Fruit fly (Drosophila melanogaster) whole organism, embryonic: ENCODE data around the gene CG5214.

Experiments used
- Adf1 ChIP-seq: fragments of 200-800 bp; sonication (Bioruptor generic); IDR thresholded peaks from 2 replicates; pipeline ENCODE4 v1.3.6; 2022; ENCODE audit warnings: missing biosample characterization, missing genetic modification characterization
- Atf6 ChIP-seq: fragments of 200-800 bp; sonication (Bioruptor generic); IDR thresholded peaks from 2 replicates; pipeline ENCODE4 v1.3.6; 2022; ENCODE audit warnings: missing biosample characterization, missing genetic modification characterization
- Bdp1 ChIP-seq: fragments of 200-800 bp; sonication (Bioruptor generic); optimal IDR thresholded peaks from 3 replicates; lab custom pipeline; 2016; ENCODE audit warnings: missing biosample characterization, missing genetic modification characterization
- Bgb ChIP-seq: fragments of 200-800 bp; sonication (Bioruptor generic); IDR thresholded peaks from 2 replicates; pipeline ENCODE4 v1.3.6; 2022; ENCODE audit warnings: missing biosample characterization, missing genetic modification characterization; ENCODE audit not compliant: partially characterized antibody
- Bteb2 ChIP-seq: fragments of 200-800 bp; sonication (Bioruptor generic); optimal IDR thresholded peaks from 2 replicates; lab custom pipeline; 2016; ENCODE audit warnings: missing biosample characterization, missing genetic modification characterization
- C15 ChIP-seq: fragments of 200-800 bp; sonication (Bioruptor generic); IDR thresholded peaks from 3 replicates; pipeline ENCODE4 v1.3.6; 2022; ENCODE audit warnings: missing biosample characterization, missing genetic modification characterization
- CG10274 ChIP-seq: fragments of 200-800 bp; sonication (Bioruptor generic); optimal IDR thresholded peaks from 3 replicates; lab custom pipeline; 2017; ENCODE audit warnings: missing biosample characterization, mild to moderate bottlenecking, missing genetic modification characterization
- CG11398 ChIP-seq: fragments of 200-800 bp; sonication (Bioruptor generic); optimal IDR thresholded peaks from 2 replicates; lab custom pipeline; 2016; ENCODE audit warnings: missing biosample characterization, missing genetic modification characterization
- CG12219 ChIP-seq: fragments of 200-800 bp; sonication (Bioruptor generic); optimal IDR thresholded peaks from 3 replicates; lab custom pipeline; 2018; ENCODE audit warnings: missing biosample characterization, mild to moderate bottlenecking, missing genetic modification characterization
- CG14667 ChIP-seq: fragments of 200-800 bp; sonication (Bioruptor generic); IDR thresholded peaks from 2 replicates; pipeline ENCODE4 v1.3.6; 2022; ENCODE audit warnings: missing biosample characterization, missing genetic modification characterization
- CG14965 ChIP-seq: fragments of 200-800 bp; sonication (Bioruptor generic); optimal IDR thresholded peaks from 2 replicates; lab custom pipeline; 2016; ENCODE audit warnings: missing biosample characterization, missing genetic modification characterization, borderline replicate concordance
- CG18262 ChIP-seq: fragments of 200-800 bp; optimal IDR thresholded peaks from 3 replicates; lab custom pipeline; 2019; ENCODE audit warnings: missing biosample characterization, mild to moderate bottlenecking, missing genetic modification characterization, moderate library complexity
- CG18476 ChIP-seq: fragments of 200-800 bp; sonication (Bioruptor generic); optimal IDR thresholded peaks from 2 replicates; lab custom pipeline; 2016; ENCODE audit warnings: missing biosample characterization, mild to moderate bottlenecking, missing genetic modification characterization
- CG2129 ChIP-seq: fragments of 200-800 bp; sonication (Bioruptor generic); IDR thresholded peaks from 2 replicates; pipeline ENCODE4 v1.3.6; 2022; ENCODE audit warnings: missing biosample characterization, missing genetic modification characterization; ENCODE audit not compliant: partially characterized antibody
- CG30020 ChIP-seq: fragments of 200-800 bp; optimal IDR thresholded peaks from 2 replicates; lab custom pipeline; 2019; ENCODE audit warnings: missing biosample characterization, mild to moderate bottlenecking, missing genetic modification characterization, moderate library complexity
- CG3281 ChIP-seq: fragments of 200-800 bp; sonication (Bioruptor generic); optimal IDR thresholded peaks from 3 replicates; lab custom pipeline; 2017; ENCODE audit warnings: missing biosample characterization, mild to moderate bottlenecking, missing genetic modification characterization
- CG34376 ChIP-seq: fragments of 200-800 bp; sonication (Bioruptor generic); optimal IDR thresholded peaks from 2 replicates; lab custom pipeline; 2018; ENCODE audit warnings: missing biosample characterization, mild to moderate bottlenecking, missing genetic modification characterization
- CG6654 ChIP-seq: fragments of 200-800 bp; sonication (Bioruptor generic); optimal IDR thresholded peaks from 2 replicates; lab custom pipeline; 2017; ENCODE audit warnings: missing biosample characterization, mild to moderate bottlenecking, missing genetic modification characterization
- CG9609 ChIP-seq: fragments of 200-800 bp; sonication (Bioruptor generic); optimal IDR thresholded peaks from 3 replicates; lab custom pipeline; 2016; ENCODE audit warnings: missing biosample characterization, missing genetic modification characterization
- Dref ChIP-seq: fragments of 200-800 bp; sonication (Bioruptor generic); IDR thresholded peaks from 2 replicates; pipeline ENCODE4 v1.3.6; 2022; ENCODE audit warnings: missing biosample characterization, missing genetic modification characterization
- Ets65A ChIP-seq: fragments of 200-800 bp; sonication (Bioruptor generic); peaks from one replicate; lab custom pipeline; 2016; ENCODE audit warnings: missing biosample characterization, missing genetic modification characterization
- Gsc ChIP-seq: fragments of 200-800 bp; sonication (Bioruptor generic); IDR thresholded peaks from 2 replicates; pipeline ENCODE4 v1.3.6; 2022; ENCODE audit warnings: missing biosample characterization, missing genetic modification characterization
- Sox100B ChIP-seq: fragments of 200-800 bp; sonication (Bioruptor generic); optimal IDR thresholded peaks from 3 replicates; lab custom pipeline; 2018; ENCODE audit warnings: missing biosample characterization, mild to moderate bottlenecking, missing genetic modification characterization
- Sry-β ChIP-seq: fragments of 200-800 bp; sonication (Bioruptor generic); optimal IDR thresholded peaks from 2 replicates; lab custom pipeline; 2018; ENCODE audit warnings: missing biosample characterization, mild to moderate bottlenecking, missing genetic modification characterization, moderate library complexity
- Sry-δ ChIP-seq: fragments of 200-800 bp; sonication (Bioruptor generic); optimal IDR thresholded peaks from 2 replicates; lab custom pipeline; 2016; ENCODE audit warnings: missing biosample characterization, missing genetic modification characterization
- Trl ChIP-seq, 3 experiments: fragments of >200 bp in 2 of 3; fragments of 200-800 bp in 1 of 3; sonication (Bioruptor generic) in 1 of 3; optimal IDR thresholded peaks; 2 replicates in 1 of 3; 3 replicates in 2 of 3; lab custom pipeline; 2016 to 2017; ENCODE audit warnings: missing biosample characterization in 1 of 3, missing genetic modification characterization in 1 of 3
- Xbp1 ChIP-seq: fragments of 200-800 bp; sonication (Bioruptor generic); optimal IDR thresholded peaks from 3 replicates; lab custom pipeline; 2016; ENCODE audit warnings: missing biosample characterization, mild to moderate bottlenecking, missing genetic modification characterization
- ab ChIP-seq: fragments of 200-800 bp; sonication (Bioruptor generic); optimal IDR thresholded peaks from 2 replicates; lab custom pipeline; 2016; ENCODE audit warnings: missing biosample characterization, missing genetic modification characterization
- ara ChIP-seq: fragments of 200-800 bp; sonication (Bioruptor generic); IDR thresholded peaks from 2 replicates; pipeline ENCODE4 v1.3.6; 2022; ENCODE audit warnings: missing biosample characterization, missing genetic modification characterization
- ato ChIP-seq: fragments of 200-800 bp; sonication (Bioruptor generic); IDR thresholded peaks from 2 replicates; pipeline ENCODE4 v1.3.6; 2022; ENCODE audit warnings: missing biosample characterization, missing genetic modification characterization; ENCODE audit not compliant: partially characterized antibody
- bcd ChIP-seq: fragments of 200-800 bp; sonication (Bioruptor generic); optimal IDR thresholded peaks from 2 replicates; lab custom pipeline; 2017; ENCODE audit warnings: missing biosample characterization, mild to moderate bottlenecking, missing genetic modification characterization
- bowl ChIP-seq: fragments of 200-800 bp; sonication (Bioruptor generic); IDR thresholded peaks from 2 replicates; pipeline ENCODE4 v1.3.6; 2022; ENCODE audit warnings: missing biosample characterization, missing genetic modification characterization
- da ChIP-seq: fragments of 200-800 bp; sonication (Bioruptor generic); optimal IDR thresholded peaks from 2 replicates; lab custom pipeline; 2016; ENCODE audit warnings: missing biosample characterization, missing genetic modification characterization
- dysf ChIP-seq: fragments of 200-800 bp; sonication (Bioruptor generic); IDR thresholded peaks from 3 replicates; pipeline ENCODE4 v1.3.6; 2022; ENCODE audit warnings: missing biosample characterization, missing genetic modification characterization
- fd64A ChIP-seq: fragments of 200-800 bp; sonication (Bioruptor generic); optimal IDR thresholded peaks from 3 replicates; lab custom pipeline; 2018; ENCODE audit warnings: missing biosample characterization, mild to moderate bottlenecking, missing genetic modification characterization
- fru ChIP-seq: fragments of >200 bp; optimal IDR thresholded peaks from 2 replicates; lab custom pipeline; 2017
- ftz-f1 ChIP-seq: fragments of 200-800 bp; sonication (Bioruptor generic); optimal IDR thresholded peaks from 2 replicates; lab custom pipeline; 2016; ENCODE audit warnings: missing biosample characterization, missing genetic modification characterization
- hkb ChIP-seq, 2 experiments: fragments of 200-800 bp in 1 of 2; fragments of >200 bp in 1 of 2; sonication (Bioruptor generic) in 1 of 2; IDR thresholded peaks in 1 of 2; optimal IDR thresholded peaks in 1 of 2; 2 replicates each; pipeline versions ENCODE4 v1.3.6 to Lab custom; 2017 to 2022; ENCODE audit warnings: missing biosample characterization in 1 of 2, missing genetic modification characterization in 1 of 2
- jing ChIP-seq: fragments of 200-800 bp; sonication (Bioruptor generic); optimal IDR thresholded peaks from 2 replicates; lab custom pipeline; 2018; ENCODE audit warnings: missing biosample characterization, mild to moderate bottlenecking, missing genetic modification characterization
- kah ChIP-seq: fragments of 200-800 bp; sonication (Bioruptor generic); optimal IDR thresholded peaks from 2 replicates; lab custom pipeline; 2018; ENCODE audit warnings: missing biosample characterization, mild to moderate bottlenecking, missing genetic modification characterization
- ken ChIP-seq: fragments of 200-800 bp; sonication (Bioruptor generic); IDR thresholded peaks from 3 replicates; pipeline ENCODE4 v1.3.6; 2022; ENCODE audit warnings: missing biosample characterization, missing genetic modification characterization
- lilli ChIP-seq: fragments of 200-800 bp; sonication (Bioruptor generic); optimal IDR thresholded peaks from 3 replicates; lab custom pipeline; 2016; ENCODE audit warnings: missing biosample characterization, missing genetic modification characterization
- rib ChIP-seq: fragments of 200-800 bp; sonication (Bioruptor generic); IDR thresholded peaks from 2 replicates; pipeline ENCODE4 v1.3.6; 2022; ENCODE audit warnings: missing biosample characterization, missing genetic modification characterization
- sens ChIP-seq: fragments of 200-800 bp; sonication (Bioruptor generic); peaks from one replicate; lab custom pipeline; 2016; ENCODE audit warnings: missing biosample characterization, missing genetic modification characterization
- sens-2 ChIP-seq: fragments of 200-800 bp; sonication (Bioruptor generic); IDR thresholded peaks from 2 replicates; pipeline ENCODE4 v1.3.6; 2022; ENCODE audit warnings: missing biosample characterization, missing genetic modification characterization
- shn ChIP-seq: fragments of 200-800 bp; sonication (Bioruptor generic); optimal IDR thresholded peaks from 3 replicates; lab custom pipeline; 2016; ENCODE audit warnings: missing biosample characterization, missing genetic modification characterization
- sim ChIP-seq: fragments of 200-800 bp; sonication (Bioruptor generic); IDR thresholded peaks from 2 replicates; pipeline ENCODE4 v1.3.6; 2022; ENCODE audit warnings: missing biosample characterization, missing genetic modification characterization
- tio ChIP-seq: fragments of 200-800 bp; sonication (Bioruptor generic); optimal IDR thresholded peaks from 2 replicates; lab custom pipeline; 2017; ENCODE audit warnings: missing biosample characterization, missing genetic modification characterization, inconsistent platforms
- tll ChIP-seq, 2 experiments: fragments of 200-800 bp in 1 of 2; fragments of >200 bp in 1 of 2; sonication (Bioruptor generic) in 1 of 2; optimal IDR thresholded peaks; 2 replicates each; lab custom pipeline; 2017 to 2019; ENCODE audit warnings: missing biosample characterization in 2 of 2, missing genetic modification characterization in 2 of 2, mild to moderate bottlenecking in 1 of 2, moderate library complexity in 1 of 2
- tx ChIP-seq: fragments of 200-800 bp; sonication (Bioruptor generic); optimal IDR thresholded peaks from 2 replicates; lab custom pipeline; 2016; ENCODE audit warnings: missing biosample characterization, missing genetic modification characterization
- zf30C ChIP-seq: fragments of 200-800 bp; sonication (Bioruptor generic); optimal IDR thresholded peaks from 3 replicates; lab custom pipeline; 2018; ENCODE audit warnings: missing biosample characterization, mild to moderate bottlenecking, missing genetic modification characterization

CG5214 gene

dm6 chr3R:11226496-11226895 lies 17.6 kb upstream of the CG5214 start, which contains the start of gene CG17726 (continued):
- TF ChIP-seq ftz-f1 (GFP tag; lab: Kevin White, UChicago) (peak; percentile 44), CG2129 (GFP tag; lab: Robert Waterston, UW) (no peak), CG14965 (GFP tag; lab: Kevin White, UChicago) (no peak), CG18262 (tag; lab: Kevin White, UChicago) (peak; percentile 98), sens (GFP tag; lab: Kevin White, UChicago) (peak; percentile 99), CG18476 (GFP tag; lab: Kevin White, UChicago) (peak; percentile 96), lilli (GFP tag; lab: Kevin White, UChicago) (peak; percentile 96), Trl (optimal IDR thresholded peaks at IDR 0.05; lab: Kevin White, UChicago) (no peak), Trl (GFP tag; optimal IDR thresholded peaks at IDR 0.05; lab: Kevin White, UChicago) (peak; percentile 88), sim (GFP tag; lab: Robert Waterston, UW) (peak; percentile 97), Sox100B (GFP tag; lab: Kevin White, UChicago) (no peak), Ets65A (GFP tag; lab: Kevin White, UChicago) (peak; percentile 91), CG3281 (GFP tag; lab: Kevin White, UChicago) (peak; percentile 91), CG14667 (peak; percentile 96), CG30020 (tag; lab: Kevin White, UChicago) (peak; percentile 87), hkb (optimal IDR thresholded peaks at IDR 0.05; lab: Kevin White, UChicago) (no peak), hkb (GFP tag; IDR thresholded peaks at IDR 0.05; lab: Robert Waterston, UW) (peak; percentile 98), Adf1 (GFP tag; lab: Robert Waterston, UW) (peak; percentile 84), Gsc (GFP tag; lab: Robert Waterston, UW) (peak; percentile 86), Bgb (no peak), C15 (GFP tag; lab: Robert Waterston, UW) (peak; percentile 92), Xbp1 (GFP tag; lab: Kevin White, UChicago) (peak; percentile 98), fd64A (GFP tag; lab: Kevin White, UChicago) (peak; percentile 3), bowl (GFP tag; lab: Robert Waterston, UW) (peak; percentile 96), rib (GFP tag; lab: Robert Waterston, UW) (peak; percentile 97), fru (lab: Kevin White, UChicago) (no peak), zf30C (GFP tag; lab: Kevin White, UChicago) (no peak), ab (GFP tag; lab: Kevin White, UChicago) (peak; percentile 27), jing (GFP tag; lab: Kevin White, UChicago) (peak; percentile 92), Bteb2 (GFP tag; lab: Kevin White, UChicago) (peak; percentile 93), Sry-β (GFP tag; lab: Kevin White, UChicago) (peak; percentile 39), Bdp1 (GFP tag; lab: Kevin White, UChicago) (peak; percentile 82), bcd (GFP tag; lab: Kevin White, UChicago) (peak; percentile 95), dysf (peak; percentile 98), CG12219 (GFP tag; lab: Kevin White, UChicago) (peak; percentile 95), CG10274 (peak; percentile 81), CG34376 (peak; percentile 92), Dref (GFP tag; lab: Robert Waterston, UW) (peak; percentile 20; the same call in 1 of the 2 replicates), sens-2 (GFP tag; lab: Robert Waterston, UW) (peak; percentile 97), tll (GFP tag; optimal IDR thresholded peaks at IDR 0.05; lab: Kevin White, UChicago) (peak in 1 of 2 experiments; percentile 65), da (peak; percentile 88), CG9609 (GFP tag; lab: Kevin White, UChicago) (peak; percentile 86), Sry-δ (GFP tag; lab: Kevin White, UChicago) (peak; percentile 45), ara (GFP tag; lab: Robert Waterston, UW) (peak; percentile 98), shn (GFP tag; lab: Kevin White, UChicago) (peak; percentile 79), ken (GFP tag; lab: Robert Waterston, UW) (peak; percentile 96), tio (GFP tag; lab: Kevin White, UChicago) (no peak), ato (GFP tag; lab: Robert Waterston, UW) (no peak), tx (GFP tag; lab: Kevin White, UChicago) (peak; percentile 86), Atf6 (GFP tag; lab: Robert Waterston, UW) (peak; percentile 99), kah (GFP tag; lab: Kevin White, UChicago) (peak; percentile 85), CG11398 (peak; percentile 82), CG6654 (GFP tag; lab: Kevin White, UChicago) (peak; percentile 69)
